Worm (Caenorhabditis elegans) whole organism, late embryonic: ENCODE measurements around the gene acs-11.

Experiments used
- ama-1 ChIP-seq: fragments of 150-350 bp; optimal IDR thresholded peaks from 2 replicates; lab custom pipeline; 2014
- ceh-2 ChIP-seq: sonication (generic microtip); optimal IDR thresholded peaks from 2 replicates; lab custom pipeline; 2016; ENCODE audit warnings: missing genotype, missing genetic modification characterization, missing compliant biosample characterization
- ceh-22 ChIP-seq: sonication (generic microtip); optimal IDR thresholded peaks from 2 replicates; lab custom pipeline; 2017; ENCODE audit warnings: missing biosample characterization, missing genetic modification characterization
- ceh-9 ChIP-seq: sonication (generic microtip); optimal IDR thresholded peaks from 2 replicates; lab custom pipeline; 2016; ENCODE audit warnings: mild to moderate bottlenecking, missing genetic modification characterization, inconsistent platforms, missing compliant biosample characterization
- ets-4 ChIP-seq: sonication (generic microtip); optimal IDR thresholded peaks from 2 replicates; lab custom pipeline; 2016; ENCODE audit warnings: missing genetic modification characterization, missing compliant biosample characterization
- eyg-1 ChIP-seq: sonication (generic microtip); optimal IDR thresholded peaks from 2 replicates; lab custom pipeline; 2016; ENCODE audit warnings: missing genotype, missing genetic modification characterization, missing compliant biosample characterization
- fkh-10 ChIP-seq: fragments of 150-350 bp; optimal IDR thresholded peaks from 2 replicates; lab custom pipeline; 2014; ENCODE audit warnings: missing biosample characterization, missing genetic modification reagents, missing genetic modification characterization
- hlh-6 ChIP-seq: sonication (generic microtip); optimal IDR thresholded peaks from 2 replicates; lab custom pipeline; 2016; ENCODE audit warnings: missing genotype, missing genetic modification characterization, missing compliant biosample characterization
- pha-4 ChIP-seq: fragments of 150-350 bp; optimal IDR thresholded peaks from 2 replicates; lab custom pipeline; 2018; ENCODE audit warnings: missing biosample characterization, missing genetic modification reagents, missing genetic modification characterization
- pqm-1 ChIP-seq: sonication (generic microtip); optimal IDR thresholded peaks from 2 replicates; lab custom pipeline; 2016; ENCODE audit warnings: missing genetic modification characterization, missing compliant biosample characterization
- pros-1 ChIP-seq: fragments of 150-350 bp; optimal IDR thresholded peaks from 2 replicates; lab custom pipeline; 2014; ENCODE audit warnings: missing biosample characterization, missing genetic modification reagents, missing genetic modification characterization

DNA sequence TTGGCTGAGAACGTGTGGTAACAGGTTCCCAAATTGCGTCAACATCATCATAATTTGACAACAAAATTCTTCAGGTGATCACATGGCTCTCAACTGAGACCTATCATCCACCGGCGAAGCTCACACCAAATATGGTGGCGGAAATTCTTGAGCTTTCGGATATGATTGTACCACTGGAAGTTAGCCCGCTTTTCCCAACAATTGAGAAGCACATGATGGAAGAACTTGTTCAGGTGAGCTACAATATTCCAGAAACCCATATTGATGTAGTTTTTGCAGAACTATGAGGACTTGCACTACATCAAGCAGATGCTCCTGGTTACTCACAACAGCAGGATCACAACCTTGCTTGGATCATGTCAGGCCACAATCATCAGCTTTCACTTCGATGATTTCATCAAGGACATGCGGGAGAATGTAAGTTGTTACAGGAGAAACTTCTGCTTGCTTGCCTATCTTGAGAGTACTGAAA, 10.4 kb downstream of the acs-11 start, which contains the start of gene F41C3.1:
- TF ChIP-seq hlh-6 (no peak), ets-4 (tag; lab: Kevin White, UChicago) (no peak), fkh-10 (GFP tag; lab: Kevin White, UChicago) (no peak), ceh-22 (tag; lab: Kevin White, UChicago) (no peak), pqm-1 (tag; lab: Kevin White, UChicago) (no peak), ceh-9 (tag; lab: Kevin White, UChicago) (no peak), eyg-1 (tag; lab: Kevin White, UChicago) (no peak), ceh-2 (tag; lab: Kevin White, UChicago) (no peak), ama-1 (lab: Kevin White, UChicago) (no peak), pha-4 (tag; lab: Kevin White, UChicago) (no peak), pros-1 (tag; lab: Kevin White, UChicago) (no peak)
